Fruit fly (Drosophila melanogaster) whole organism, adult: ENCODE results near the gene emei.

Source experiments
- CG11617 ChIP-seq: fragments of 200-800 bp; sonication (Bioruptor generic); optimal IDR thresholded peaks from 2 replicates; lab custom pipeline; 2017; ENCODE audit warnings: mild to moderate bottlenecking, missing biosample characterization, missing genetic modification reagents, missing genetic modification characterization
- CG12768 ChIP-seq: fragments of 200-800 bp; sonication (Bioruptor generic); optimal IDR thresholded peaks from 2 replicates; lab custom pipeline; 2017; ENCODE audit warnings: missing biosample characterization, missing genetic modification characterization, mild to moderate bottlenecking, moderate library complexity, missing genetic modification reagents
- CG14711 ChIP-seq: fragments of 200-800 bp; sonication (Bioruptor generic); optimal IDR thresholded peaks from 2 replicates; lab custom pipeline; 2018; ENCODE audit warnings: missing biosample characterization, mild to moderate bottlenecking, missing genetic modification characterization, moderate library complexity
- CG1620 ChIP-seq: fragments of 200-800 bp; sonication (Bioruptor generic); optimal IDR thresholded peaks from 2 replicates; lab custom pipeline; 2016; ENCODE audit warnings: missing biosample characterization, missing genetic modification characterization
- CG33017 ChIP-seq: fragments of 200-800 bp; sonication (Bioruptor generic); optimal IDR thresholded peaks from 2 replicates; lab custom pipeline; 2018; ENCODE audit warnings: missing biosample characterization, mild to moderate bottlenecking, missing genetic modification characterization, moderate library complexity
- CG5204 ChIP-seq: fragments of 200-800 bp; sonication (Bioruptor generic); optimal IDR thresholded peaks from 2 replicates; lab custom pipeline; 2016; ENCODE audit warnings: missing biosample characterization, missing genetic modification characterization
- CG7045 ChIP-seq: fragments of 200-800 bp; sonication (Bioruptor generic); optimal IDR thresholded peaks from 2 replicates; lab custom pipeline; 2017; ENCODE audit warnings: missing biosample characterization, mild to moderate bottlenecking, missing genetic modification characterization
- CG7101 ChIP-seq: fragments of 200-800 bp; sonication (Bioruptor generic); optimal IDR thresholded peaks from 2 replicates; lab custom pipeline; 2018; ENCODE audit warnings: missing biosample characterization, mild to moderate bottlenecking, missing genetic modification characterization, moderate library complexity
- Clk ChIP-seq: fragments of 200-800 bp; sonication (Bioruptor generic); optimal IDR thresholded peaks from 2 replicates; lab custom pipeline; 2017; ENCODE audit warnings: missing biosample characterization, missing genetic modification characterization
- Crg-1 ChIP-seq: fragments of 200-800 bp; sonication (Bioruptor generic); optimal IDR thresholded peaks from 2 replicates; lab custom pipeline; 2016; ENCODE audit warnings: missing biosample characterization, missing genetic modification characterization
- Hr96 ChIP-seq: fragments of 200-800 bp; sonication (Bioruptor generic); optimal IDR thresholded peaks from 2 replicates; lab custom pipeline; 2016; ENCODE audit warnings: missing biosample characterization, missing genetic modification characterization
- Mnt ChIP-seq: fragments of 200-800 bp; sonication (Bioruptor generic); optimal IDR thresholded peaks from 2 replicates; lab custom pipeline; 2016; ENCODE audit warnings: missing biosample characterization, mild to moderate bottlenecking, missing genetic modification characterization
- bab1 ChIP-seq: fragments of 200-800 bp; sonication (Bioruptor generic); optimal IDR thresholded peaks from 3 replicates; lab custom pipeline; 2019; ENCODE audit warnings: missing biosample characterization, mild to moderate bottlenecking, missing genetic modification characterization, moderate library complexity
- cic ChIP-seq: fragments of 200-800 bp; sonication (Bioruptor generic); optimal IDR thresholded peaks from 2 replicates; lab custom pipeline; 2017; ENCODE audit warnings: missing biosample characterization, mild to moderate bottlenecking, missing genetic modification characterization, moderate library complexity
- cnc ChIP-seq, 2 experiments: fragments of >200 bp; optimal IDR thresholded peaks; 2 replicates each; lab custom pipeline; 2017
- kay ChIP-seq: fragments of 200-800 bp; sonication (Bioruptor generic); peaks from one replicate; lab custom pipeline; 2016; ENCODE audit warnings: missing biosample characterization, missing genetic modification characterization, borderline replicate concordance
- ovo ChIP-seq: fragments of 200-800 bp; sonication (Bioruptor generic); optimal IDR thresholded peaks from 2 replicates; lab custom pipeline; 2016; ENCODE audit warnings: missing biosample characterization, missing genetic modification characterization
- pad ChIP-seq: fragments of 200-800 bp; sonication (Bioruptor generic); optimal IDR thresholded peaks from 3 replicates; lab custom pipeline; 2017; ENCODE audit warnings: missing biosample characterization, missing genetic modification characterization, mild to moderate bottlenecking, moderate library complexity, missing genetic modification reagents
- tj ChIP-seq: fragments of 200-800 bp; sonication (Bioruptor generic); optimal IDR thresholded peaks from 3 replicates; lab custom pipeline; 2017; ENCODE audit warnings: missing biosample characterization, mild to moderate bottlenecking, missing genetic modification characterization, moderate library complexity
- toe ChIP-seq: fragments of 200-800 bp; sonication (Bioruptor generic); optimal IDR thresholded peaks from 2 replicates; lab custom pipeline; 2016; ENCODE audit warnings: missing biosample characterization, missing genetic modification characterization

The emei gene

DNA sequence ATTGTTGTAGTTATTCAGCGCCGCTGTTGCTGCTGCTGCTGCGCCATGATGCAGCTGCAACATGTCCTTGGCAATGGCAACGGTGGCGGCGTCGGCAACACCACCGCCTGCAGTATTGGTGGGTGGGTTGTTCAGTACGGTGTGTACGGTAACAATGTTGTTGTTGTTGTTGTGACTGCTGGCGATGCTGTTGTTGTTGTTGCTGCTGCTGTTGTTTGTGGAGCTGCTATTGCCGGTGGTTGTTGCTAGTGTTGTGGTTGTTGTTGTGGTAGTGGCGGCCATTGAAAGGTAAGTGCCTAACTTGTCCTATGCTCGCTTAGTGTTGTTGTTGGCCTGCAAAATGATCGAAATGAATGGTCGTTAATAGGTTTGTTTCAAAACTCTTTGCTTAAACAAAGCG, 8.2 kb downstream of the emei start:
- no peak for TF ChIP-seq CG5204 (GFP tag; lab: Kevin White, UChicago)
- TF ChIP-seq kay: no peak
- no peak for TF ChIP-seq Clk
- no peak for TF ChIP-seq toe
- no peak for TF ChIP-seq CG12768 (GFP tag; lab: Kevin White, UChicago)
- no peak for TF ChIP-seq CG11617 (GFP tag; lab: Kevin White, UChicago)
- TF ChIP-seq Mnt (GFP tag; lab: Kevin White, UChicago): no peak

DNA sequence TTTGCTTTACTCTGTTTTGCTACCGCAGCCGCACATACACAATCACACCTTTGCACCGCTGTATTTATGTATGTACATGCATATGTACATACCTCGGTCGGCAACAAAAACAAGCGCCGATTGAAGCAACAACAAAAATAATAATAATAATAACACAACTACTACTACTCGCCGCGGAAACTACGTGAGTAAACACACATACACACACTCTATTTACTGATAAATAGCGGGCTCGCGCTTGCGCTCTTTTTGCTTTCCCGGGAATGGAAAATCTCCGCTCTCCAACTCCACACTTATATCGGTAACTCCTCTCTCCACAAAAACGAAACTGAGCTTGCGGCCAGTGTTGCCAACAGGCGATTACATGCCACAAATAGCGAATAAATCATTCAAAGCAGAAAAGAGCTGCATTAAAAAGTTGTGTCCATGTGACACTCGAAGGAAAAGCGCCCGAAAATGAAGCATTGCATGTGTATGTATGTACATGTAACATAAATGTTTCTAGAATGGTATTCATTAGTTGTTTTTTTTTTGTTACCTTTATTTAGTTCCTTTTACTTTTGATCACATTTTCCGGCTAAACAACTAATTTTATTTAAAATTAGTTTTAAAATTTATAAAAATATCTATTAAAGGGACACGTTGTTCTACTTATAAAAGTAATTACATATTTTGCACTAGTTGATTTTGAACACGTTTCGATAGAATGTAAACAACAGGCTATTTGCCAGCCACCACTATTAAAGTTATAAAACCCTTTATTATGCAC, 9.3 kb downstream of the emei start:
- TF ChIP-seq CG7045 (GFP tag; lab: Kevin White, UChicago) (peak; percentile 48), cnc (optimal IDR thresholded peaks at IDR 0.05; lab: Kevin White, UChicago) (no peak), Hr96 (peak; percentile 34), CG11617 (GFP tag; lab: Kevin White, UChicago) (no peak), CG33017 (peak; percentile 19), bab1 (GFP tag; lab: Kevin White, UChicago) (no peak), Crg-1 (peak; percentile 66), toe (no peak), cic (peak; percentile 98), CG12768 (GFP tag; lab: Kevin White, UChicago) (peak; percentile 68), CG14711 (tag; lab: Kevin White, UChicago) (peak; percentile 60), ovo (GFP tag; lab: Kevin White, UChicago) (peak; percentile 80), Clk (peak; percentile 54), tj (GFP tag; lab: Kevin White, UChicago) (peak; percentile 40), CG7101 (peak; percentile 70), CG5204 (GFP tag; lab: Kevin White, UChicago) (no peak), kay (peak; percentile 97), pad (GFP tag; lab: Kevin White, UChicago) (peak; percentile 78), Mnt (GFP tag; lab: Kevin White, UChicago) (peak; percentile 85), CG1620 (GFP tag; lab: Kevin White, UChicago) (no peak)

DNA sequence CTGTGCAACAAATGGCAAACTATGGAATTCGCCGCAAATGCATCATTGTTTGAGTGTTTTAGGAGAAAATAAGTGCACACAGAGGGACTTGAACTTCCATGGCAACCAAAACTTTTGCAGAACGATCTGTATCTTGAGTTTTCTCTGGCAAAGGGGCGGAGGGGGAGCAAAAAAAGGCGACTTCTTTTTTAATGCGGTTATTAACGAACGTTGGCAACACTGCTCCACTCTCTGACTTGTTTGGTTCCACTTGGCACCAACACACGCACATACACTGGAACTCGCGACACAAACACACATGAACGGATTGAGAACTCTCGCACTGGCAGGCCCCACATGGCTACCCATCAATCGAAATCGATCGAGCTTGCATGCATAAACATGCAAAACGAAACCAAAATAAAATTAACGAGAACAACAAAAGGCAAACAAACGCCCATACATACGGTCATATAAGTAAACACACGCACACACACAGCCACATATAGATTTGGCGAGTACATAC, 10.0 kb downstream of the emei start:
- TF ChIP-seq CG7101 (no peak), kay (no peak), Hr96 (no peak), Mnt (GFP tag; lab: Kevin White, UChicago) (peak; percentile 7), CG12768 (GFP tag; lab: Kevin White, UChicago) (peak; percentile 15), ovo (GFP tag; lab: Kevin White, UChicago) (no peak), Crg-1 (peak; percentile 56), tj (GFP tag; lab: Kevin White, UChicago) (no peak), toe (no peak), CG11617 (GFP tag; lab: Kevin White, UChicago) (no peak), cic (no peak), CG14711 (tag; lab: Kevin White, UChicago) (peak; percentile 77), bab1 (GFP tag; lab: Kevin White, UChicago) (no peak), CG7045 (GFP tag; lab: Kevin White, UChicago) (peak; percentile 1), pad (GFP tag; lab: Kevin White, UChicago) (peak; percentile 10), cnc (optimal IDR thresholded peaks at IDR 0.05; lab: Kevin White, UChicago) (no peak), CG5204 (GFP tag; lab: Kevin White, UChicago) (no peak), CG1620 (GFP tag; lab: Kevin White, UChicago) (peak; percentile 20), CG33017 (no peak), Clk (no peak)

DNA sequence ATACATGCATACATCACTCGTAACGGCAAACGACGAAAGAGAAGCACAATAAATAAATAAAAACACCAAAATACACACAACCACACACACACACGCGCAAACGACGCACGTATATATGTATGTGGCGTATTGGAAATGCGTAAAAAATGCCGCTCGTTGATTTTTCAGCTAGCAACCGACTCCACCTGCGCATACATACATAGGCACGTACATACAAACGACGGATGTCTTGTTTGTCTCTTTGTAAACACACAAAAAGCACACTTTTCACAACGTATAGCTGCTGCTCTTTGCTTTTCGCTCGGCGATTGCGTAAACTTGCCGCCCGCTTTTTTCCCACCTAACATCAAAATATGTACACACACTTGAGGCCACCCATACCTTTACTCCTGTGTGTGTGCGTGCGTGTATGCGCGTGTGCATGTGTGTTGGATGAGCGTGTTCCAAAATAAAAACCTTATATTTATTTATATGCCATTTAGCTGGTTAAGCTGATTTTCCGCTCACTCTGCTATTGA, 10.5 kb downstream of the emei start:
- TF ChIP-seq Crg-1 (no peak), ovo (GFP tag; lab: Kevin White, UChicago) (peak; percentile 47), CG7101 (no peak), bab1 (GFP tag; lab: Kevin White, UChicago) (no peak), CG12768 (GFP tag; lab: Kevin White, UChicago) (no peak)

DNA sequence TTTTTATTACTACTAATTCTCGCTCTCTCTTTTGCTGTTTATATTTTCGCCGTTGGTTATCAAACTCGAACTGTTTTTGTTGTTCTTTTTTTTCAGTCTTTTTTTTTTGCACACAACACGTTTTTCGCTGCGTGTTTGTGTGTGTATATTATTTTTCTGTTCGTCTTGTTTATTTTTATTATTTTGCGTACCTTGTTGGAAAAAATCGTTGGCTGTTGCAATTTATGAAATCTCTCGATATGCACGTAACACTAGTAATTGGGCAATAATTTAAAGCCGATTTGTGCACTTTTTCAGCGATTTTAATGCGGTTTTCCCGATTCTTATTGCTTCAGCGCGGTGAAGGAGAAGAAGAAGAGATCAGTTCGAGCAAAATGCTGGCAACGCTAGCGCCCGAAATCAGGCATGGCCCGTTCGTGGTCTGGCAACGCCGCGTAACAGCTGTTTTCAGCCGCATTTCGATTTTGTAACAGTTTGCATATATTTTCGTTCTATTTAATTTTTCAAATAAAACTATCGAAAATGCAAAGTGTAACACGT, 11.0 kb downstream of the emei start, which contains the start of the genes FoxK and mRpL2:
Gene FoxK, minus strand, starts transcription at position 365 of the 540 bp plus-strand sequence.
Gene mRpL2, plus strand, starts transcription at position 429 of the 540 bp plus-strand sequence.
- TF ChIP-seq bab1 (GFP tag; lab: Kevin White, UChicago) (peak; percentile 31), tj (GFP tag; lab: Kevin White, UChicago) (peak; percentile 88), CG14711 (tag; lab: Kevin White, UChicago) (peak; percentile 51), CG11617 (GFP tag; lab: Kevin White, UChicago) (peak; percentile 89), CG7045 (GFP tag; lab: Kevin White, UChicago) (peak; percentile 71), cic (peak; percentile 93), CG7101 (peak; percentile 7), Mnt (GFP tag; lab: Kevin White, UChicago) (peak; percentile 91), Hr96 (peak; percentile 57), CG12768 (GFP tag; lab: Kevin White, UChicago) (peak; percentile 85), ovo (GFP tag; lab: Kevin White, UChicago) (peak; percentile 9), kay (peak; percentile 98), toe (peak; percentile 58), pad (GFP tag; lab: Kevin White, UChicago) (no peak), CG5204 (GFP tag; lab: Kevin White, UChicago) (no peak), cnc (optimal IDR thresholded peaks at IDR 0.05; lab: Kevin White, UChicago) (no peak), CG33017 (peak; percentile 72), CG1620 (GFP tag; lab: Kevin White, UChicago) (peak; percentile 64), Crg-1 (peak; percentile 15), Clk (peak; percentile 7)
